Fruit fly (Drosophila melanogaster) whole organism, pupa: ENCODE data around the gene Fas2.

Source experiments
- CG10348 ChIP-seq: fragments of 200-800 bp; sonication (Bioruptor generic); IDR thresholded peaks from 2 replicates; pipeline ENCODE4 v1.3.6; 2022; ENCODE audit warnings: missing biosample characterization, missing genetic modification characterization
- CG13204 ChIP-seq: fragments of 200-800 bp; sonication (Bioruptor generic); optimal IDR thresholded peaks from 2 replicates; lab custom pipeline; 2018; ENCODE audit warnings: missing biosample characterization, mild to moderate bottlenecking, missing genetic modification characterization, moderate library complexity
- CG17806 ChIP-seq: fragments of 200-800 bp; sonication (Bioruptor generic); optimal IDR thresholded peaks from 2 replicates; lab custom pipeline; 2018; ENCODE audit warnings: missing biosample characterization, mild to moderate bottlenecking, missing genetic modification characterization, moderate library complexity
- CG34367 ChIP-seq: fragments of 200-800 bp; sonication (Bioruptor generic); optimal IDR thresholded peaks from 2 replicates; lab custom pipeline; 2018; ENCODE audit warnings: missing biosample characterization, mild to moderate bottlenecking, missing genetic modification characterization
- CG8159 ChIP-seq: fragments of 200-800 bp; sonication (Bioruptor generic); optimal IDR thresholded peaks from 3 replicates; lab custom pipeline; 2018; ENCODE audit warnings: missing biosample characterization, mild to moderate bottlenecking, missing genetic modification characterization, moderate library complexity
- EcR ChIP-seq: fragments of 200-800 bp; sonication (Bioruptor generic); optimal IDR thresholded peaks from 3 replicates; lab custom pipeline; 2019; ENCODE audit warnings: missing biosample characterization, missing genetic modification characterization, mild to moderate bottlenecking, moderate library complexity, missing genetic modification reagents
- Pif1B ChIP-seq: fragments of 200-800 bp; sonication (Bioruptor generic); optimal IDR thresholded peaks from 3 replicates; lab custom pipeline; 2016; ENCODE audit warnings: missing biosample characterization, missing genetic modification characterization
- Snoo ChIP-seq: fragments of 200-800 bp; sonication (Bioruptor generic); optimal IDR thresholded peaks from 3 replicates; lab custom pipeline; 2017; ENCODE audit warnings: missing biosample characterization, mild to moderate bottlenecking, missing genetic modification characterization, inconsistent platforms

- no peak for TF ChIP-seq EcR (GFP tag; lab: Kevin White, UChicago)
- TF ChIP-seq CG8159 (tag; lab: Kevin White, UChicago): no peak
- TF ChIP-seq Pif1B: no peak
- no peak for TF ChIP-seq CG34367 (tag; lab: Kevin White, UChicago)
- TF ChIP-seq CG17806 (tag; lab: Kevin White, UChicago): peak; percentile 0
- no peak for TF ChIP-seq CG10348 (GFP tag; lab: Robert Waterston, UW)
- TF ChIP-seq CG13204 (GFP tag; lab: Kevin White, UChicago): no peak
- no peak for TF ChIP-seq Snoo (tag; lab: Kevin White, UChicago)
Measured at dm6 chrX:4172143-4172771, 33.6 kb downstream of the Fas2 start.
